Fruit fly (Drosophila melanogaster): ENCODE data around the gene CG15545.

Gene CG15545

DNA sequence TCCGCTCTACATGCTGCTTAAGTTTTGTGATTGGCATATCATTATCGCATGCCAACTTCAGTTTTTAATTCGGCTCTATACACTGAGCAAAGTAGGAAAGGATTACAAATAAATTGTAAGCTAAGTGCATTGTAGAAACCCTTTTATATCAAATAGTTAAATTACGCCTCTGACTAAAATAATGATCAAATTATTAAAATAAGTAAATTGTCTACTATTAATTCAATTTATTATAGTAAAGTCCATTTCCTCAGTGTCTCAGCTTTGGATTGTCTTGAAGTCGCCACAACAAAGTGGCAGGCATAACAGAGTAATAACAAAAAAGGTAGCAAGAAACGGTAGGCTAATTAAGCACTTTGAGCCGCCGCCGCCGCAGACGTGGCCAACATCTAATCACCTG lies 9.7 kb downstream of the CG15545 start (continued):
- no peak for TF ChIP-seq CG14667 (GFP tag; IDR thresholded peaks at IDR 0.05)
- no peak for TF ChIP-seq da (GFP tag; optimal IDR thresholded peaks at IDR 0.05)
- TF ChIP-seq CG1529 (GFP tag; optimal IDR thresholded peaks at IDR 0.05), result no peak
- TF ChIP-seq Hmr (GFP tag; optimal IDR thresholded peaks at IDR 0.05), result no peak
- TF ChIP-seq CG7357 (GFP tag; IDR thresholded peaks at IDR 0.05), result no peak
- TF ChIP-seq trh (GFP tag; optimal IDR thresholded peaks at IDR 0.05), result no peak
- TF ChIP-seq slbo (GFP tag; IDR thresholded peaks at IDR 0.05), result peak; percentile 41
- TF ChIP-seq ab (GFP tag; optimal IDR thresholded peaks at IDR 0.05), result no peak
- no peak for TF ChIP-seq btn (GFP tag; optimal IDR thresholded peaks at IDR 0.05)
- TF ChIP-seq Lim3 (GFP tag; IDR thresholded peaks at IDR 0.05), result no peak
- TF ChIP-seq pfk (GFP tag; optimal IDR thresholded peaks at IDR 0.05), result no peak
- TF ChIP-seq Ets65A (GFP tag), result no peak
- no peak for TF ChIP-seq Hsf (GFP tag; optimal IDR thresholded peaks at IDR 0.05)
- TF ChIP-seq nerfin-1 (tag; optimal IDR thresholded peaks at IDR 0.05), result no peak
- no peak for TF ChIP-seq kni (GFP tag; optimal IDR thresholded peaks at IDR 0.05)
- TF ChIP-seq CrebB (tag; optimal IDR thresholded peaks at IDR 0.05), result no peak
- TF ChIP-seq HmgZ (tag; optimal IDR thresholded peaks at IDR 0.05), result no peak
- TF ChIP-seq bigmax (GFP tag; optimal IDR thresholded peaks at IDR 0.05), result no peak
- no peak for TF ChIP-seq peb (GFP tag; IDR thresholded peaks at IDR 0.05)
- no peak for TF ChIP-seq CG7928 (GFP tag; optimal IDR thresholded peaks at IDR 0.05)
- TF ChIP-seq Aef1 (GFP tag; IDR thresholded peaks at IDR 0.05), result 0 out of 3 replicates have a peak, but pooled peaks have one; percentile 10
- 0 out of 2 replicates have a peak, but pooled peaks have one; percentile 33 for TF ChIP-seq chm (GFP tag; IDR thresholded peaks at IDR 0.05)
- TF ChIP-seq CG9609 (GFP tag; optimal IDR thresholded peaks at IDR 0.05), result no peak
- TF ChIP-seq Med (GFP tag), result peak; percentile 35
- TF ChIP-seq CG32532 (GFP tag; IDR thresholded peaks at IDR 0.05), result 0 out of 2 replicates have a peak, but pooled peaks have one; percentile 34
- no peak for TF ChIP-seq CG1233 (GFP tag; optimal IDR thresholded peaks at IDR 0.05)
- TF ChIP-seq Sin3A (optimal IDR thresholded peaks at IDR 0.05), result no peak
- no peak for TF ChIP-seq scrt (GFP tag; optimal IDR thresholded peaks at IDR 0.05)
- no peak for TF ChIP-seq crp (GFP tag; optimal IDR thresholded peaks at IDR 0.05)
- TF ChIP-seq Ravus (GFP tag; IDR thresholded peaks at IDR 0.05), result no peak
- TF ChIP-seq E2f2 (GFP tag; IDR thresholded peaks at IDR 0.05), result no peak
- TF ChIP-seq slou (GFP tag; optimal IDR thresholded peaks at IDR 0.05), result no peak
- no peak for TF ChIP-seq CG17328 (GFP tag; IDR thresholded peaks at IDR 0.05)
- peak; percentile 28 for TF ChIP-seq grau (tag; optimal IDR thresholded peaks at IDR 0.05)

DNA sequence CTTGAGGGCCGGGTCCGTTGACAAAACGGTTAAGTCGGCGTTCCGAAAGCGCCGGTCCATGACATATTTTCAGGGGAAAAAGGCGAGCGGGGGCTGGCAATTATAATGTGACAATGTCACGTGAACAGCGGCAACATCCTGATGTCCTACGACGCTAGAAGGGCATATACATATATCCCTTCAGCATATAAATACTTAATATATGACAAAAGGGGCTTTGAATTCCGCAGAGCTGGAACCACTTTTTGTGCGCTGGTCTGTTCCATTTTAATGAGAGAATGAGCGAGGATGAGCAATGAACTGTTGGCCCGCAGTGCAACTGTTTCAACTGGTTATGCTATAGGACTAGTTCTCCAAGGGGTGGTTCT lies 11.6 kb downstream of the CG15545 start:
- TF ChIP-seq oc (tag; optimal IDR thresholded peaks at IDR 0.05), result peak; percentile 29
- TF ChIP-seq Hey (tag; optimal IDR thresholded peaks at IDR 0.05), result peak; percentile 2
- no peak for TF ChIP-seq sob (GFP tag; IDR thresholded peaks at IDR 0.05)
- TF ChIP-seq pros (GFP tag; optimal IDR thresholded peaks at IDR 0.05), result peak; percentile 19
- TF ChIP-seq nerfin-1 (tag; optimal IDR thresholded peaks at IDR 0.05), result peak; percentile 74
- 0 out of 2 replicates have a peak, but pooled peaks have one; percentile 3 for TF ChIP-seq onecut (GFP tag; IDR thresholded peaks at IDR 0.05)
- 0 out of 4 replicates have a peak, but pooled peaks have one; percentile 13 for TF ChIP-seq chinmo (GFP tag; IDR thresholded peaks at IDR 0.05; ENCODE audit: partially characterized antibody)
- TF ChIP-seq Nf-YB (GFP tag; optimal IDR thresholded peaks at IDR 0.05), result peak; percentile 37
- TF ChIP-seq row (GFP tag; IDR thresholded peaks at IDR 0.05), result 0 out of 3 replicates have a peak, but pooled peaks have one; percentile 18
- TF ChIP-seq CG10462 (GFP tag; optimal IDR thresholded peaks at IDR 0.05), result no peak
- TF ChIP-seq sens (GFP tag), result peak; percentile 13
- TF ChIP-seq CG10274 (GFP tag; optimal IDR thresholded peaks at IDR 0.05), result peak; percentile 93
- TF ChIP-seq Med (GFP tag), result peak; percentile 46
- no peak for TF ChIP-seq CG11085 (GFP tag; IDR thresholded peaks at IDR 0.05)
